Worm (Caenorhabditis elegans) whole organism, L4 larva: ENCODE results near the gene T27A8.7.

Experiments used
- Y48G9A.11 ChIP-seq: fragments of 200-800 bp; sonication (Bioruptor generic); IDR thresholded peaks from 2 replicates; pipeline ENCODE4 v1.3.6; 2022; ENCODE audit warnings: missing genetic modification reagents, missing genetic modification characterization, missing compliant biosample characterization
- fos-1 ChIP-seq: fragments of 150-350 bp; optimal IDR thresholded peaks from 2 replicates; lab custom pipeline; 2014; ENCODE audit warnings: missing biosample characterization, missing genetic modification characterization
- mep-1 ChIP-seq: fragments of 150-350 bp; sonication (generic microtip); optimal IDR thresholded peaks from 3 replicates; lab custom pipeline; 2014; ENCODE audit warnings: missing biosample characterization, missing genetic modification characterization
- nhr-237 ChIP-seq: sonication (generic microtip); optimal IDR thresholded peaks from 2 replicates; lab custom pipeline; 2017; ENCODE audit warnings: missing biosample characterization, missing genetic modification characterization
- nhr-28 ChIP-seq: fragments of 150-350 bp; optimal IDR thresholded peaks from 2 replicates; lab custom pipeline; 2014; ENCODE audit warnings: missing biosample characterization, missing genetic modification characterization
- nhr-6 ChIP-seq: fragments of 150-350 bp; optimal IDR thresholded peaks from 2 replicates; lab custom pipeline; 2014; ENCODE audit warnings: missing biosample characterization, missing genetic modification characterization
- pha-4 ChIP-seq, 2 experiments: fragments of 150-350 bp in 1 of 2; fragments of 200-800 bp in 1 of 2; sonication (Bioruptor generic) in 1 of 2; IDR thresholded peaks in 1 of 2; optimal IDR thresholded peaks in 1 of 2; 2 replicates each; pipeline versions ENCODE4 v1.3.6 to Lab custom; 2014 to 2022; ENCODE audit warnings: missing genetic modification characterization in 2 of 2, missing genetic modification reagents in 2 of 2, missing biosample characterization in 1 of 2, missing compliant biosample characterization in 1 of 2
- pqm-1 ChIP-seq: sonication (generic microtip); optimal IDR thresholded peaks from 2 replicates; lab custom pipeline; 2017; ENCODE audit warnings: missing biosample characterization, missing genetic modification characterization
- saeg-2 ChIP-seq: fragments of 200-800 bp; sonication (Bioruptor generic); IDR thresholded peaks from 2 replicates; pipeline ENCODE4 v1.3.6; 2022; ENCODE audit warnings: missing genetic modification reagents, missing genetic modification characterization, missing compliant biosample characterization
- skn-1 ChIP-seq: fragments of 150-350 bp; optimal IDR thresholded peaks from 2 replicates; lab custom pipeline; 2014; ENCODE audit warnings: missing biosample characterization, missing genetic modification characterization
- spr-1 ChIP-seq: sonication (generic microtip); optimal IDR thresholded peaks from 2 replicates; lab custom pipeline; 2016; ENCODE audit warnings: mild to moderate bottlenecking, missing genetic modification characterization, missing compliant biosample characterization
- tra-1 ChIP-seq: fragments of 200-800 bp; sonication (Bioruptor generic); IDR thresholded peaks from 2 replicates; pipeline ENCODE4 v1.3.6; 2022; ENCODE audit warnings: missing genetic modification reagents, missing genetic modification characterization, missing compliant biosample characterization
- zag-1 ChIP-seq: fragments of 150-350 bp; optimal IDR thresholded peaks from 2 replicates; lab custom pipeline; 2014; ENCODE audit warnings: missing biosample characterization, missing genetic modification characterization
- ztf-11 ChIP-seq: fragments of 150-350 bp; optimal IDR thresholded peaks from 2 replicates; lab custom pipeline; 2014; ENCODE audit warnings: missing biosample characterization, missing genetic modification characterization

ce11 chrX:16076470-16076869 lies 21.1 kb downstream of the T27A8.7 start, which contains the start of gene C30F2.4:
- TF ChIP-seq zag-1, result no peak
- TF ChIP-seq Y48G9A.11 (GFP tag; lab: Robert Waterston, UW), result no peak
- no peak for TF ChIP-seq saeg-2
- no peak for TF ChIP-seq mep-1 (tag; lab: Kevin White, UChicago)
- no peak for TF ChIP-seq nhr-237 (tag; lab: Kevin White, UChicago)
- no peak for TF ChIP-seq skn-1 (tag; lab: Kevin White, UChicago)
- TF ChIP-seq pha-4 (GFP tag; IDR thresholded peaks at IDR 0.05; lab: Robert Waterston, UW), result no peak
- TF ChIP-seq pha-4 (tag; optimal IDR thresholded peaks at IDR 0.05; lab: Kevin White, UChicago), result no peak
- no peak for TF ChIP-seq ztf-11 (tag; lab: Kevin White, UChicago)
- TF ChIP-seq tra-1 (GFP tag; lab: Robert Waterston, UW), result no peak
- TF ChIP-seq nhr-28 (tag; lab: Kevin White, UChicago), result no peak
- TF ChIP-seq nhr-6 (tag; lab: Kevin White, UChicago), result no peak
- TF ChIP-seq spr-1, result no peak
- TF ChIP-seq pqm-1 (tag; lab: Kevin White, UChicago), result no peak
- no peak for TF ChIP-seq fos-1 (tag; lab: Kevin White, UChicago)
